Fruit fly (Drosophila melanogaster): ENCODE data around the gene CG44261.

DNA sequence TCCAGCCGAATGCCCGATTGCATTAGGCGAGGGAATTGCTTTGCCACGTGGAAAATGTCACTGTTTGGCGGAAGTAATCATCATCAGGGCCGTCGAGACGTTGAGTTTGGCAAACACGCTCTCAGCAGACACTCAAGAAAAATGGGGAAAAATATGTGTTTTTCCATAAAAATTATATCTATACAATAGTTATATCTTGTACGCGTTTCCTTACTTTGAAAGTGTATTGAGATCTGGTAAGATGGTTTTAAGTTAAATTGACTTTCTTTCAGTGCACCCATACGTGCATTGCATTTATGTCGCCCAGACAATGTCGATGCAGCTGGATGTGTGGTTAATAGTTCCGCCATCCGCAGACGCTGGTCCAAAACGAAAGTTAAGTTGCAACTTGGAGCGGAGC lies 22.0 kb downstream of the CG44261 start:
- TF ChIP-seq insv (optimal IDR thresholded peaks at IDR 0.05): no peak
- no peak for TF ChIP-seq h (optimal IDR thresholded peaks at IDR 0.05)
- TF ChIP-seq Sin3A (optimal IDR thresholded peaks at IDR 0.05): no peak
- TF ChIP-seq psq (optimal IDR thresholded peaks at IDR 0.05): no peak

Measured in Kc167 (cell line).